Fruit fly (Drosophila melanogaster) whole organism, pupa: ENCODE results near the gene CG43851.

Experiments used
- CG10348 ChIP-seq: fragments of 200-800 bp; sonication (Bioruptor generic); IDR thresholded peaks from 2 replicates; pipeline ENCODE4 v1.3.6; 2022; ENCODE audit warnings: missing biosample characterization, missing genetic modification characterization
- CG12605 ChIP-seq: fragments of 200-800 bp; sonication (Bioruptor generic); IDR thresholded peaks from 2 replicates; pipeline ENCODE4 v1.3.6; 2022; ENCODE audit warnings: missing biosample characterization, missing genetic modification characterization
- CG32121 ChIP-seq: fragments of 200-800 bp; sonication (Bioruptor generic); IDR thresholded peaks from 2 replicates; pipeline ENCODE4 v1.3.6; 2022; ENCODE audit warnings: missing biosample characterization, missing genetic modification characterization
- CG34367 ChIP-seq: fragments of 200-800 bp; sonication (Bioruptor generic); optimal IDR thresholded peaks from 2 replicates; lab custom pipeline; 2018; ENCODE audit warnings: missing biosample characterization, mild to moderate bottlenecking, missing genetic modification characterization
- CG4496 ChIP-seq: fragments of 200-800 bp; sonication (Bioruptor generic); IDR thresholded peaks from 3 replicates; pipeline ENCODE4 v1.3.6; 2022; ENCODE audit warnings: missing biosample characterization, missing genetic modification characterization
- CG8301 ChIP-seq: fragments of 200-800 bp; sonication (Bioruptor generic); optimal IDR thresholded peaks from 2 replicates; lab custom pipeline; 2018; ENCODE audit warnings: missing biosample characterization, mild to moderate bottlenecking, missing genetic modification characterization
- D1 ChIP-seq: fragments of 200-800 bp; sonication (Bioruptor generic); optimal IDR thresholded peaks from 2 replicates; lab custom pipeline; 2018; ENCODE audit warnings: missing biosample characterization, mild to moderate bottlenecking, missing genetic modification characterization, moderate library complexity
- EcR ChIP-seq: fragments of 200-800 bp; sonication (Bioruptor generic); optimal IDR thresholded peaks from 3 replicates; lab custom pipeline; 2019; ENCODE audit warnings: missing biosample characterization, missing genetic modification characterization, mild to moderate bottlenecking, moderate library complexity, missing genetic modification reagents
- Ets98B ChIP-seq: fragments of 200-800 bp; sonication (Bioruptor generic); IDR thresholded peaks from 2 replicates; pipeline ENCODE4 v1.3.6; 2022; ENCODE audit warnings: missing biosample characterization, missing genetic modification characterization
- Pif1A ChIP-seq: fragments of 200-800 bp; sonication (Bioruptor generic); optimal IDR thresholded peaks from 3 replicates; lab custom pipeline; 2016; ENCODE audit warnings: missing biosample characterization, missing genetic modification characterization
- Pif1B ChIP-seq: fragments of 200-800 bp; sonication (Bioruptor generic); optimal IDR thresholded peaks from 3 replicates; lab custom pipeline; 2016; ENCODE audit warnings: missing biosample characterization, missing genetic modification characterization
- Snoo ChIP-seq: fragments of 200-800 bp; sonication (Bioruptor generic); optimal IDR thresholded peaks from 3 replicates; lab custom pipeline; 2017; ENCODE audit warnings: missing biosample characterization, mild to moderate bottlenecking, missing genetic modification characterization, inconsistent platforms
- rn ChIP-seq: fragments of 200-800 bp; sonication (Bioruptor generic); IDR thresholded peaks from 2 replicates; pipeline ENCODE4 v1.3.6; 2022; ENCODE audit warnings: missing biosample characterization, missing genetic modification characterization

Gene CG43851

dm6 chr2L:2677553-2677952 lies 29.9 kb downstream of the CG43851 start, which contains the start of gene Tmtc1:
Tmtc1 (plus strand) TSS chr2L:2677734.
- TF ChIP-seq Pif1B (no peak), Ets98B (GFP tag; lab: Robert Waterston, UW) (no peak), EcR (GFP tag; lab: Kevin White, UChicago) (no peak), CG8301 (tag; lab: Kevin White, UChicago) (no peak), Snoo (no peak), D1 (no peak), CG4496 (GFP tag; lab: Robert Waterston, UW) (no peak)

dm6 chr2L:2696337-2696736 lies 48.7 kb downstream of the CG43851 start, which contains the start of gene Trf5:
Trf5 (minus strand) TSS chr2L:2696437.
- TF ChIP-seq rn (no peak), CG10348 (GFP tag; lab: Robert Waterston, UW) (no peak), CG32121 (no peak), Pif1B (no peak), Pif1A (GFP tag; lab: Kevin White, UChicago) (no peak), CG12605 (no peak), CG34367 (tag; lab: Kevin White, UChicago) (no peak)
